Fruit fly (Drosophila melanogaster) whole organism, pupa: Measurements from ENCODE around the gene CG3071.

ENCODE experiments used
- CG4496 ChIP-seq: fragments of 200-800 bp; sonication (Bioruptor generic); IDR thresholded peaks from 3 replicates; pipeline ENCODE4 v1.3.6; 2022; ENCODE audit warnings: missing biosample characterization, missing genetic modification characterization
- Snoo ChIP-seq: fragments of 200-800 bp; sonication (Bioruptor generic); optimal IDR thresholded peaks from 3 replicates; lab custom pipeline; 2017; ENCODE audit warnings: missing biosample characterization, mild to moderate bottlenecking, missing genetic modification characterization, inconsistent platforms

- TF ChIP-seq CG4496 (GFP tag; lab: Robert Waterston, UW) = peak; percentile 47; the same call in 2 of the 3 replicates
- TF ChIP-seq Snoo (tag; lab: Kevin White, UChicago) = peak; percentile 72
These were observed 38.5 kb downstream of the CG3071 start for dm6 chrX:2301069-2301508.
